Worm (Caenorhabditis elegans) whole organism, L4 larva: ENCODE measurements around the gene smc-5.

ENCODE experiments used
- F10B5.3 ChIP-seq: sonication (generic microtip); optimal IDR thresholded peaks from 2 replicates; lab custom pipeline; 2016; ENCODE audit warnings: mild to moderate bottlenecking, missing genetic modification characterization, missing compliant biosample characterization
- F44E2.7 ChIP-seq: fragments of 200-800 bp; sonication (Bioruptor generic); IDR thresholded peaks from 2 replicates; pipeline ENCODE4 v2.1.2; 2022; ENCODE audit warnings: missing genetic modification characterization, missing compliant biosample characterization
- R02D3.7 ChIP-seq: fragments of 150-350 bp; sonication (generic microtip); optimal IDR thresholded peaks from 3 replicates; lab custom pipeline; 2014; ENCODE audit warnings: missing biosample characterization, missing genetic modification characterization
- T20F7.1 ChIP-seq: fragments of 200-800 bp; sonication (Bioruptor generic); optimal IDR thresholded peaks from 2 replicates; lab custom pipeline; 2018; ENCODE audit warnings: mild to moderate bottlenecking, missing genetic modification characterization, missing compliant biosample characterization
- Y105C5A.15 ChIP-seq: fragments of 200-800 bp; sonication (Bioruptor generic); IDR thresholded peaks from 2 replicates; pipeline ENCODE4 v1.3.6; 2022; ENCODE audit warnings: missing genetic modification characterization, missing compliant biosample characterization
- aha-1 ChIP-seq: fragments of 150-350 bp; peaks from one replicate; lab custom pipeline; 2014; ENCODE audit warnings: missing biosample characterization, missing genetic modification characterization
- aly-2 ChIP-seq: sonication (generic microtip); optimal IDR thresholded peaks from 2 replicates; lab custom pipeline; 2018; ENCODE audit warnings: missing biosample characterization, missing genetic modification characterization
- arid-1 ChIP-seq: fragments of 200-800 bp; sonication (Bioruptor generic); conservative IDR thresholded peaks from 2 replicates; pipeline ENCODE4 v1.3.6; 2022; ENCODE audit warnings: missing genetic modification reagents, missing genetic modification characterization, missing compliant biosample characterization
- ceh-32 ChIP-seq: sonication (generic microtip); optimal IDR thresholded peaks from 2 replicates; lab custom pipeline; 2016; ENCODE audit warnings: mild to moderate bottlenecking, missing genetic modification characterization, missing compliant biosample characterization; ENCODE audit not compliant: poor library complexity
- ces-1 ChIP-seq: fragments of 150-350 bp; sonication (generic microtip); optimal IDR thresholded peaks from 4 replicates; lab custom pipeline; 2014; ENCODE audit warnings: missing biosample characterization, missing genetic modification reagents, missing genetic modification characterization
- cey-2 ChIP-seq: sonication (generic microtip); optimal IDR thresholded peaks from 3 replicates; lab custom pipeline; 2017; ENCODE audit warnings: missing genetic modification characterization, mild to moderate bottlenecking, missing compliant biosample characterization, antibody characterized with exemption, borderline replicate concordance; ENCODE audit not compliant: insufficient read depth
- ctbp-1 ChIP-seq: fragments of 200-800 bp; sonication (Bioruptor generic); IDR thresholded peaks from 2 replicates; pipeline ENCODE4 v1.3.6; 2022; ENCODE audit warnings: missing genetic modification reagents, missing genetic modification characterization, missing compliant biosample characterization
- daf-19 ChIP-seq: fragments of 200-800 bp; sonication (Bioruptor generic); conservative IDR thresholded peaks from 2 replicates; pipeline ENCODE4 v1.3.6; 2022; ENCODE audit warnings: missing genetic modification characterization, missing compliant biosample characterization
- dmd-6 ChIP-seq: fragments of 200-800 bp; sonication (Bioruptor generic); IDR thresholded peaks from 2 replicates; pipeline ENCODE4 v1.3.6; 2022; ENCODE audit warnings: missing genetic modification reagents, missing genetic modification characterization, missing compliant biosample characterization
- dpl-1 ChIP-seq: fragments of 150-350 bp; optimal IDR thresholded peaks from 2 replicates; lab custom pipeline; 2014; ENCODE audit warnings: missing biosample characterization, missing genetic modification reagents, missing genetic modification characterization
- duxl-1 ChIP-seq: sonication (generic microtip); optimal IDR thresholded peaks from 2 replicates; lab custom pipeline; 2016; ENCODE audit warnings: mild to moderate bottlenecking, missing genetic modification characterization, moderate library complexity, missing compliant biosample characterization; ENCODE audit not compliant: poor library complexity
- dve-1 ChIP-seq: sonication (generic microtip); optimal IDR thresholded peaks from 2 replicates; lab custom pipeline; 2017; ENCODE audit warnings: antibody characterized with exemption, mild to moderate bottlenecking, missing genetic modification characterization, missing compliant biosample characterization; ENCODE audit not compliant: insufficient read depth
- fkh-10 ChIP-seq: fragments of 150-350 bp; optimal IDR thresholded peaks from 2 replicates; lab custom pipeline; 2014; ENCODE audit warnings: missing biosample characterization, missing genetic modification reagents, missing genetic modification characterization
- hmg-1.1 ChIP-seq: fragments of 200-800 bp; sonication (Bioruptor generic); IDR thresholded peaks from 2 replicates; pipeline ENCODE4 v1.3.6; 2022; ENCODE audit warnings: missing genetic modification reagents, missing genetic modification characterization, missing compliant biosample characterization
- jun-1 ChIP-seq: fragments of 150-350 bp; optimal IDR thresholded peaks from 2 replicates; lab custom pipeline; 2014; ENCODE audit warnings: missing biosample characterization, missing genetic modification reagents, missing genetic modification characterization
- lim-7 ChIP-seq: fragments of 200-800 bp; sonication (Bioruptor generic); IDR thresholded peaks from 2 replicates; pipeline ENCODE4 v1.3.6; 2022; ENCODE audit warnings: missing genetic modification characterization, missing compliant biosample characterization
- lin-29 ChIP-seq: fragments of 200-800 bp; sonication (Bioruptor generic); IDR thresholded peaks from 2 replicates; pipeline ENCODE4 v1.3.6; 2022; ENCODE audit warnings: missing genetic modification reagents, missing genetic modification characterization, missing compliant biosample characterization
- mdt-29 ChIP-seq: fragments of 200-800 bp; sonication (Bioruptor generic); IDR thresholded peaks from 2 replicates; pipeline ENCODE4 v1.3.6; 2022; ENCODE audit warnings: missing genetic modification reagents, missing genetic modification characterization, missing compliant biosample characterization
- mes-2 ChIP-seq: sonication (generic microtip); optimal IDR thresholded peaks from 2 replicates; lab custom pipeline; 2016; ENCODE audit warnings: missing genotype, mild to moderate bottlenecking, missing genetic modification characterization, missing compliant biosample characterization; ENCODE audit not compliant: poor library complexity, severe bottlenecking
- mxl-3 ChIP-seq: fragments of 200-800 bp; sonication (Bioruptor generic); optimal IDR thresholded peaks from 2 replicates; lab custom pipeline; 2018; ENCODE audit warnings: mild to moderate bottlenecking, missing genetic modification characterization, missing compliant biosample characterization
- nhr-10 ChIP-seq: fragments of 150-350 bp; optimal IDR thresholded peaks from 2 replicates; lab custom pipeline; 2014; ENCODE audit warnings: missing biosample characterization, missing genetic modification characterization
- nhr-102 ChIP-seq: sonication (generic microtip); optimal IDR thresholded peaks from 2 replicates; lab custom pipeline; 2016; ENCODE audit warnings: mild to moderate bottlenecking, missing genetic modification characterization, moderate library complexity, missing compliant biosample characterization
- nhr-11 ChIP-seq: fragments of 150-350 bp; optimal IDR thresholded peaks from 2 replicates; lab custom pipeline; 2014; ENCODE audit warnings: missing biosample characterization, missing genetic modification characterization
- nhr-237 ChIP-seq: sonication (generic microtip); optimal IDR thresholded peaks from 2 replicates; lab custom pipeline; 2017; ENCODE audit warnings: missing biosample characterization, missing genetic modification characterization
- nhr-28 ChIP-seq: fragments of 150-350 bp; optimal IDR thresholded peaks from 2 replicates; lab custom pipeline; 2014; ENCODE audit warnings: missing biosample characterization, missing genetic modification characterization
- nhr-41 ChIP-seq: fragments of 200-800 bp; sonication (Bioruptor generic); IDR thresholded peaks from 2 replicates; pipeline ENCODE4 v1.3.6; 2022; ENCODE audit warnings: missing genetic modification reagents, missing genetic modification characterization, missing compliant biosample characterization
- nhr-42 ChIP-seq: fragments of 200-800 bp; sonication (Bioruptor generic); IDR thresholded peaks from 2 replicates; pipeline ENCODE4 v1.3.6; 2022; ENCODE audit warnings: missing genetic modification characterization, missing compliant biosample characterization
- nhr-77 ChIP-seq: fragments of 150-350 bp; optimal IDR thresholded peaks from 2 replicates; lab custom pipeline; 2014; ENCODE audit warnings: missing biosample characterization, missing genetic modification characterization
- rbr-2 ChIP-seq: sonication (generic microtip); optimal IDR thresholded peaks from 2 replicates; lab custom pipeline; 2016; ENCODE audit warnings: missing genotype, missing genetic modification characterization, missing compliant biosample characterization
- set-16 ChIP-seq: fragments of 200-800 bp; sonication (Bioruptor generic); IDR thresholded peaks from 2 replicates; pipeline ENCODE4 v1.3.6; 2022; ENCODE audit warnings: missing genetic modification reagents, missing genetic modification characterization, missing compliant biosample characterization
- snpc-4 ChIP-seq: fragments of 150-350 bp; optimal IDR thresholded peaks from 2 replicates; lab custom pipeline; 2014; ENCODE audit warnings: missing biosample characterization, missing genetic modification characterization
- spr-3 ChIP-seq: fragments of 200-800 bp; sonication (Bioruptor generic); optimal IDR thresholded peaks from 2 replicates; lab custom pipeline; 2018; ENCODE audit warnings: mild to moderate bottlenecking, missing genetic modification characterization, missing compliant biosample characterization
- tag-97 ChIP-seq: fragments of 200-800 bp; sonication (Bioruptor generic); IDR thresholded peaks from 2 replicates; pipeline ENCODE4 v1.3.6; 2022; ENCODE audit warnings: missing genetic modification characterization, missing compliant biosample characterization
- unc-39 ChIP-seq: sonication (generic microtip); optimal IDR thresholded peaks from 2 replicates; lab custom pipeline; 2017; ENCODE audit warnings: missing biosample characterization, missing genetic modification characterization
- unc-62 ChIP-seq, 3 experiments: fragments of 150-350 bp in 1 of 3; sonication (generic microtip); optimal IDR thresholded peaks in 2 of 3; peaks in 1 of 3; 1 replicate in 1 of 3; 2 replicates in 2 of 3; lab custom pipeline; 2014 to 2017; ENCODE audit warnings: missing biosample characterization in 3 of 3, missing genetic modification characterization in 3 of 3, missing genetic modification reagents in 3 of 3, missing genotype in 1 of 3
- vab-7 ChIP-seq: fragments of 200-800 bp; sonication (Bioruptor generic); IDR thresholded peaks from 2 replicates; pipeline ENCODE4 v1.3.6; 2022; ENCODE audit warnings: missing genetic modification reagents, missing genetic modification characterization, missing compliant biosample characterization
- zfp-3 ChIP-seq: fragments of 200-800 bp; sonication (Bioruptor generic); conservative IDR thresholded peaks from 2 replicates; pipeline ENCODE4 v1.3.6; 2022; ENCODE audit warnings: missing genetic modification reagents, missing genetic modification characterization, missing compliant biosample characterization
- ztf-11 ChIP-seq: fragments of 150-350 bp; optimal IDR thresholded peaks from 2 replicates; lab custom pipeline; 2014; ENCODE audit warnings: missing biosample characterization, missing genetic modification characterization

The smc-5 gene

DNA sequence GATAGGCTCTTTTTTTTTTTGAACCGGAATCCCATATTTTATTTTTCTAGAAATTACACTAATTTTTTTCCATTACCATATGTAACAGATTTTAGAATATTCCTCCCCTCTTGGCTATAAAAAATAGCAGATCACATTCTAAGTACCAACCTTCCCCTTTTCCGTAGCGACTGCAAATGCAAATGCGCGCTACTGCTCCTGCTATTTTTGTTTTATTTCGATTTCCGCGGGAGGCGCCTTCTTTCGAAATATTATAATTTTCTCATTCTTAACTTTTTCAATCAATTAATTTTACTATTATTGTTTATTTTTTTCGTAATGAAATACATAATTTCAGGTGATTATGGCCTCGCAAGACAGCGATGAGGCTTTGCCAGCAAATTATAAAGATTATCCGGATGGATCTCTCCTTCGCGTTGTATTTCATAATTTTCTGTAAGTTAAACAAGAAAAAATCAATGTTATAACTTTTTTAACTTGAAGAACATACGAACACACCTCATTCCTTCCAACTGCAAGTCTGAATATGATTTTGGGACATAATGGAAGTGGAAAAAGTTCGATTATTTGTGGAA, at the start of gene smc-5 (continued):
- TF ChIP-seq rbr-2 (tag; lab: Kevin White, UChicago): peak; percentile 59
- TF ChIP-seq nhr-42 (GFP tag; lab: Robert Waterston, UW): no peak
- TF ChIP-seq R02D3.7 (tag; lab: Kevin White, UChicago): no peak
- TF ChIP-seq ceh-32 (tag; lab: Kevin White, UChicago): no peak
- TF ChIP-seq aly-2 (tag; lab: Kevin White, UChicago): no peak
- peak; percentile 84 for TF ChIP-seq dpl-1 (GFP tag; lab: Kevin White, UChicago)
- TF ChIP-seq nhr-28: peak; percentile 45
- no peak for TF ChIP-seq lin-29 (GFP tag; lab: Robert Waterston, UW)
- no peak for TF ChIP-seq unc-39
- no peak for TF ChIP-seq mxl-3 (GFP tag; lab: Kevin White, UChicago)
- peak; percentile 47; the same call in 1 of the 2 replicates for TF ChIP-seq vab-7 (GFP tag; lab: Robert Waterston, UW)
- no peak for TF ChIP-seq spr-3 (GFP tag; lab: Kevin White, UChicago)
- TF ChIP-seq hmg-1.1 (GFP tag; lab: Robert Waterston, UW): peak; percentile 47; the same call in 1 of the 2 replicates
- TF ChIP-seq ztf-11 (tag; lab: Kevin White, UChicago): no peak
- TF ChIP-seq nhr-77: peak; percentile 83
- TF ChIP-seq F10B5.3 (tag; lab: Kevin White, UChicago): no peak
- no peak for TF ChIP-seq lim-7
- TF ChIP-seq nhr-237 (tag; lab: Kevin White, UChicago): no peak
- TF ChIP-seq fkh-10: no peak
- TF ChIP-seq tag-97 (GFP tag; lab: Robert Waterston, UW): no peak
- TF ChIP-seq T20F7.1: peak; percentile 14

DNA sequence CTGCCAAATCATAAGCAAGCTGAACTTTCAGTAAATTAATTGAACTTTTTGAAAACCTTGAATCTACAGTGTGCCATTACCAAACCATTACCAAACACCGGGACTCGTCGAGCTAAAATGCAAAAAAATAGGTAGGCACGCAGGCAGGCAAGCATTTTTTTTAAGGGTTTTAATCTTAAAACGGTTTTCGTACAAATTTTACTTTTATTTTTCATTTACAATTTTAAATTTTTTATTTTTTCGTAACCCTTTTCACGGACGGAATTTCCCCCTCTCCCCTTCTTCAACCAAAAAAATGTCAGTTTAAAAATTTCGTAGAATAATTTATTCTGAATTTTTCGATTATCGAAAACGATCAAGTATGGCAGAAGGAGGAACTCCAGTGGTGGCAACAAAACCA, 47.5 kb upstream of the smc-5 start, which contains the start of gene F59A6.2:
F59A6.2 (plus strand) TSS at position 301 of the 400 bp plus-strand sequence.
- peak; percentile 53 for TF ChIP-seq aha-1 (tag; lab: Kevin White, UChicago)
- TF ChIP-seq lim-7: no peak
- TF ChIP-seq nhr-10: no peak
- TF ChIP-seq dve-1 (tag; lab: Kevin White, UChicago): no peak
- TF ChIP-seq daf-19 (GFP tag; lab: Robert Waterston, UW): no peak
- TF ChIP-seq, all 104 proteins: peak for 1

DNA sequence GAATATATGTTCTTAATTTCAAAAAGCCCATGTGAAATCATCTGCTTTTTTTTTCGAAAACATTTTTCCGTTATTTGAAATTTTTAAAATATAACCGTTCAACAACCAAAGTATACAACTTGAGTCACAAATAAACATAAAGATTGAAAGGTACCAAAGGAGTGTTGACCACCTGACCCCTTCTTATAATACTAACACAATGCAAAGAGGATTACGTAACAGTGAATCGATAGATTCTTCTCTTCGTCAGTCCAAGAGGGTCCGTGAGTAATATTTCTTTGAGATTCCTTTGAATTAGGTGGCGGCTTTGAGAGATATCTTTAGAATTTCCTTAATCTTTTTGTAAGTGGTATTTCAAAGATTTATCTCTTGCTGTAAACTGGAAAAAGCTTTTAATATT, 45.8 kb upstream of the smc-5 start:
- TF ChIP-seq aha-1 (tag; lab: Kevin White, UChicago): peak; percentile 7
- TF ChIP-seq ceh-32 (tag; lab: Kevin White, UChicago): no peak

DNA sequence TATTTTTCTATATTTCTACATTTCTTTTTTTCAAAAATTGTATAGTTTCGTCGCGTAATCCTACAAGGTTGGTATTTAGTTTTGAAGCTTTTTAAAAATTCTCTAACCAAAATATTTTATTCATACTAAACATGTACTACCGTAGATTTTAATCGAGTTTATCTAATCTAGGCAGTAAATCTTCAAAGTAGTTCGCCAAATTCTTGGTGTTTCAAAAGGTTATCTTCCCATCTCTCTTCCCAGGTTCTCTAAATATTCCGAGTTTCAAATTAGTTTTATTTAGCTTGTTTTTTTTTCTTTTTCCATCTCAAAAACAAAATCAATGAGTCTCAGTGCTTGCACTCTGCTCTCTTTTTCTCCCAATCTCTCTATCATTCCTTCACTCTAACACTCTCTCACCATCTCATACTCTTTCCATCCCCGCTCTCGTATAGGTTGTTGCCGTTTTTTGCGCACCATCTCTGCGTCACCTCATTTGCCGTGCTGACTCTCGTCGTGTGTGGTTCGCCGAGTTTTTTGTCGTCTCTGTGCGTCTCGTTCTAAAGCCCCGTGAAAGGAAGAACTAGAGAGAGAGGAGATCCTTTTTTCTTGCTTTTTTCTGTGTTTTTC, 44.8 kb upstream of the smc-5 start:
- TF ChIP-seq dmd-6 (GFP tag; lab: Robert Waterston, UW) (peak; percentile 59; the same call in 1 of the 2 replicates), set-16 (peak; percentile 44; the same call in 1 of the 2 replicates), ces-1 (GFP tag; lab: Kevin White, UChicago) (peak; percentile 33), mes-2 (tag; lab: Kevin White, UChicago) (peak; percentile 69), nhr-102 (tag; lab: Kevin White, UChicago) (peak; percentile 12), nhr-11 (tag; lab: Kevin White, UChicago) (peak; percentile 63), cey-2 (tag; lab: Kevin White, UChicago) (no peak), dpl-1 (GFP tag; lab: Kevin White, UChicago) (peak; percentile 60), snpc-4 (tag; lab: Kevin White, UChicago) (no peak), hmg-1.1 (GFP tag; lab: Robert Waterston, UW) (peak; percentile 89), zfp-3 (GFP tag; lab: Robert Waterston, UW) (no peak), unc-62 (GFP tag; optimal IDR thresholded peaks at IDR 0.05 in 1 of 2; lab: Kevin White, UChicago) (peak in 1 of 2 experiments; percentile 63), unc-62 (tag; optimal IDR thresholded peaks at IDR 0.05; lab: Kevin White, UChicago) (no peak), nhr-10 (no peak), F44E2.7 (GFP tag; lab: Robert Waterston, UW) (no peak), rbr-2 (tag; lab: Kevin White, UChicago) (peak; percentile 84), Y105C5A.15 (GFP tag; lab: Robert Waterston, UW) (no peak), mxl-3 (GFP tag; lab: Kevin White, UChicago) (peak; percentile 66), duxl-1 (tag; lab: Kevin White, UChicago) (peak; percentile 12), arid-1 (GFP tag; lab: Robert Waterston, UW) (0 out of 2 replicates have a peak, but pooled peaks have one; percentile 23), mdt-29 (GFP tag; lab: Robert Waterston, UW) (no peak), jun-1 (tag; lab: Kevin White, UChicago) (no peak), ctbp-1 (GFP tag; lab: Robert Waterston, UW) (peak; percentile 71), nhr-41 (GFP tag; lab: Robert Waterston, UW) (no peak)
